Worm (Caenorhabditis elegans): ENCODE measurements around the gene fmo-1.
A peak's percentile ranks its signal among the peaks of the same experiment; 100 is the strongest.
"Not testable (repeated sequence)": the region's sequence is repeated elsewhere in the genome, so short reads cannot be mapped to it uniquely, and the experiment has no call there.

fmo-1 gene

DNA sequence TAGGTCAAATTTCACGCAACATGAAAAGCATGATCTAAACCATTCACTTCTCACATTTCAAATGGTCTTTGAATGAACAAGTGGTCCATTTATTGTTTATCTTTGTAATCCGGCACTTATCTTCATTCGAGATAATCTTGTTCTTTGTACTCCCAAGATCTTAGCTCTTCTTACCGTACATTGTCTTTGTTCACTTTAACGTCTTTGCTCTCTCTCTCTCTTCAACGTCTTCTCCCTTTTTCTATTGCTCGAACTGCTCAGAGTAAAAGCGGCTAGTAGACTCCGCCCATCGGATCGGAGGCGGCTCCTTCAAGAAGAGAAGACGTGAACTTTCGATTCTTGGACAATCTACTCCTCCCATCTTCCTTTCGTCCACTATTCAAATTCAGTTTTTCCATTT lies 25.0 kb upstream of the fmo-1 start, which contains the start of gene F56C4.1:
Gene F56C4.1 (plus strand): TSS at position 301 of the 400 bp plus-strand sequence.
- TF ChIP-seq ets-7 (tag; optimal IDR thresholded peaks at IDR 0.05), result no peak
- TF ChIP-seq ceh-36 (tag; optimal IDR thresholded peaks at IDR 0.05), result no peak
- TF ChIP-seq tbx-37 (GFP tag; conservative IDR thresholded peaks at IDR 0.05), result no peak
- TF ChIP-seq hnd-1 (tag; optimal IDR thresholded peaks at IDR 0.05), result no peak
- no peak for TF ChIP-seq hmg-4 (GFP tag; optimal IDR thresholded peaks at IDR 0.05)
- TF ChIP-seq hmbx-1 (tag; optimal IDR thresholded peaks at IDR 0.05), result no peak
- TF ChIP-seq aly-1 (tag; optimal IDR thresholded peaks at IDR 0.05), result no peak
- TF ChIP-seq tbx-11 (GFP tag; IDR thresholded peaks at IDR 0.05), result no peak
- no peak for TF ChIP-seq flt-1 (GFP tag; IDR thresholded peaks at IDR 0.05)
- no peak for TF ChIP-seq sea-1 (GFP tag; conservative IDR thresholded peaks at IDR 0.05)
- TF ChIP-seq tra-4 (tag; optimal IDR thresholded peaks at IDR 0.05), result no peak
- no peak for TF ChIP-seq F13C5.2 (tag; optimal IDR thresholded peaks at IDR 0.05)

DNA sequence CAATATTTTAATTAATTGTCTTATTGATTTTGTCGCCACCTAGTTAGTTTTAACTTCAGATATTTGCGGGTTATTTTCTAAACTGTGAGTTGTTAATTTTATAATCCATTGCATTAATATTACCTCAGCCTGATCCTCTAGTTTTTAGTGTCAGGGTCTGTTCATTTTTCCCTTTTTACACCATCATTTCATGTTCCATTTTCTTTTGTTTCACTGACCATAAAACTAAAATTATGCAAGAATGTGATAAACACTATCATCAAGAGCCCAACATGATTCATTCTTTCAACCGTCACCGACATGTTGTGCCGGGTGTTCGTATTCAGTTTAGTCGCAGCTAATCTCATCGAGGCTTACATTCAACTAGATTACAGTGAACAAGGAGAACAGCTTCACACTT lies 22.7 kb upstream of the fmo-1 start, which contains the start of gene F56C4.2:
Gene F56C4.2 (plus strand): TSS at position 301 of the 400 bp plus-strand sequence.
- TF ChIP-seq ama-1 (optimal IDR thresholded peaks at IDR 0.05), result no peak
- no peak for TF ChIP-seq tra-4 (tag; optimal IDR thresholded peaks at IDR 0.05)
- TF ChIP-seq flt-1 (GFP tag; IDR thresholded peaks at IDR 0.05), result no peak
- TF ChIP-seq hmbx-1 (tag; optimal IDR thresholded peaks at IDR 0.05), result no peak

DNA sequence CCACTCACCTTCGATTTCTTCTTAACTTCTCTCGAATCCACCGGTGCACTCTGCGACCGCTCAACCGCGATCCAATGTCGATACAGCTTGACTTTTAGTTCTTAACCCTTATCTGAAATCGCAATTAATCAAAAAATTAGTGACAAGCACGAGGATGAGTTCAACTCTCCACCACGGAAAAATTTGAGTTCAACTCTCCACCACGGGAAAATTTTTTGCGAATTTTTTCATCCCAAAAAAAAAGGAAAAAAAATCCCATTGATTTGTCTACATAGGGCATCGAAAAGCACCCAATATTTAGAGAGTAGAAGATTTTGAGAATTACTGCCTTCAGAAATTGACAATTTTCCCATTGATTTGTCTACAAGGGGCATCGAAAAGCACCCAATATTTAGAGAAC lies 7.6 kb upstream of the fmo-1 start, which contains the start of gene glb-19:
Gene glb-19 (minus strand): TSS at position 101 of the 400 bp plus-strand sequence.
- not testable (repeated sequence) for TF ChIP-seq hmg-4 (GFP tag; optimal IDR thresholded peaks at IDR 0.05); ets-7 (tag; optimal IDR thresholded peaks at IDR 0.05); tbx-37 (GFP tag; conservative IDR thresholded peaks at IDR 0.05)

DNA sequence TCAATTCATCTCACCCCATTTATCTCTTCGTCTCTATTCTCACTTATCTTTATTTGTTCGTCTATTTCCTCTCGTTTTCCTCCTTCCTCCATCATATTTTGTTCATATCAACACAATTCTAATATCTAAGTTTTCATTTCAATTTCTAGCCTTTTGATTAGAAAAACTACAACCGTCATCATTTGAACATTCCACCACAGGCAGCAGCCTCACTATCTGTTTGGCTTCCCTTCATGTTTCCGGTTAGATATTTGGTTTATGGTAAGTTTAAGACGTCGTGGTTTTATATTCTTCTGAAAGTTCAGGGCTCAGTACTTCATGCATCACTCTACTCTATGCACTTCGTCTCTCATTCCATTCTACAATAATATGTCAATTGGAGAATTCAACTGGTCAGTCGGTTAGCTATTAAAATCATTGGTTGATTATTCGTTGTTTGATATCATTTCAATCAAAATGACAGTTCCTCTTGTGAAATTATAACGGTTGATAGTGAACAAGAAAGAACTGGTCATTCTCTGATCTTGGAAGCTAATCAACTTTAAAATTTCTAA lies 4.8 kb upstream of the fmo-1 start, which contains the start of gene K08C7.1:
Gene K08C7.1 (plus strand): TSS at position 43 of the 554 bp plus-strand sequence.
- TF ChIP-seq tra-4 (tag; optimal IDR thresholded peaks at IDR 0.05) (no peak), pes-1 (GFP tag; IDR thresholded peaks at IDR 0.05) (no peak), ceh-13 (GFP tag; optimal IDR thresholded peaks at IDR 0.05) (no peak), ama-1 (optimal IDR thresholded peaks at IDR 0.05) (no peak)

DNA sequence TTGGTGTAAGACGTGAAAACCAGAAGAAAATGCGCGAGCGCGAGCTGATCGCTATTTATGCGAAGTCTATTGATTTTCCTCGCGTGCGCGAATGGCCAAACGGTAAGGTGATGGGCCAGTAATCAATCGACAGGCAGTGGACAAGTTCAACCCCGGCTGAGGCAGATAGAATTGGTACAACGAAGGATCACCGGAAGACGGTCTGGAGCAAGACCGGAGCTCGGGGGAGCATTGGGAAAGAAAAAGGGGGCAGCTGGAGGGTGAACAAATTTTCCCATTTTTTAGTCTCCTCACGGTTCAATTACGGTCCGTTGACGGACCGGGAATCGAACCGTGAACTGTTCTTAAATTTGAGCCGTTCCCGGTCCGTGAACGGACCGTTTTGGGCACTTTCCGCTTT lies 3.3 kb upstream of the fmo-1 start:
- peak; percentile 52; the same call in 1 of the 2 replicates for TF ChIP-seq scrt-1 (GFP tag; IDR thresholded peaks at IDR 0.05)

DNA sequence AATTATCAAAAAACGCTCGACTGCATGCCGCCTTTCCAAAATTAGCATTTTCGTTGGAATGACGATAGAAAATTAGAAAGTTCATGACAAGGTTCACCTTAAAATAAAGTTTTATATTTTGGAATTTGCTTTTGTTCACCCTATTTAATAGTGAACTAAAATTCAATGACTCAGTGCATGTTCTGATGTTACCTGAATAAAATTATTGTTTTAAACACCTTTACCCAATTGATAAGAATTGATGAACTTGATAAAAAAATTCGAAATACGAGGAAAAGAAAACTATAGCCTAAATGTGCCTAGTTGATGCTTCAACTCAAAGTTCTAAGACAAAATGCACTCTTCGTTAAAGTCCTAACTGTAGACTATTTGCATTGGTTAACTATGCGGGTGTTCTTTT lies 585 bp upstream of the fmo-1 start:
- TF ChIP-seq B0310.2 (tag; optimal IDR thresholded peaks at IDR 0.05) (no peak), pes-1 (GFP tag; IDR thresholded peaks at IDR 0.05) (no peak), tbx-37 (GFP tag; conservative IDR thresholded peaks at IDR 0.05) (no peak), hmg-4 (GFP tag; optimal IDR thresholded peaks at IDR 0.05) (no peak), hnd-1 (tag; optimal IDR thresholded peaks at IDR 0.05) (no peak), tbx-11 (GFP tag; IDR thresholded peaks at IDR 0.05) (no peak), ets-7 (tag; optimal IDR thresholded peaks at IDR 0.05) (no peak), sea-1 (GFP tag; conservative IDR thresholded peaks at IDR 0.05) (no peak), tra-4 (tag; optimal IDR thresholded peaks at IDR 0.05) (no peak), scrt-1 (GFP tag; IDR thresholded peaks at IDR 0.05) (no peak), flt-1 (GFP tag; IDR thresholded peaks at IDR 0.05) (no peak), ama-1 (optimal IDR thresholded peaks at IDR 0.05) (no peak), hmbx-1 (tag; optimal IDR thresholded peaks at IDR 0.05) (no peak), F13C5.2 (tag; optimal IDR thresholded peaks at IDR 0.05) (no peak), aly-1 (tag; optimal IDR thresholded peaks at IDR 0.05) (no peak), ceh-13 (GFP tag; optimal IDR thresholded peaks at IDR 0.05) (no peak), ceh-36 (tag; optimal IDR thresholded peaks at IDR 0.05) (no peak)

DNA sequence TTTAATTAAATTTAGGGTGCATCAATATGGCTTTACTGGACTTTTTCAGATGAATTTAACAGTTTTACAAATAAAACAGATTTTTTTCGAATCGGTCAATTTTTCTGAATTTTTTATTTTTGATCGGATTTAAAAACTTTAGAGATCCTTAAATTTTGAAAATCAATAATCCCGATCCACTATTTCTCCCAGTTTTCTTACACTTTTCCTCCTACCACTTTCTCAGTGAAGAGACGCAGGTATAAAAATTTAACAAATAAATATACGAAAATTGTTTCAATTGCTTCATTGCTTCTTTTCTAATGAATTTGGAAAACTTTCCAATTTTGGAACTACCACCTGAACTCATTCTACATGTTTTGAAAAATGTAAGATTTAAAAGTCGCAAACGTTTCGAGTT lies 2.5 kb downstream of the fmo-1 start, which contains the start of gene K08C7.7:
Gene K08C7.7 (plus strand): TSS at position 301 of the 400 bp plus-strand sequence.
- TF ChIP-seq scrt-1 (GFP tag; IDR thresholded peaks at IDR 0.05), result no peak
- no peak for TF ChIP-seq hnd-1 (tag; optimal IDR thresholded peaks at IDR 0.05)
- no peak for TF ChIP-seq tbx-11 (GFP tag; IDR thresholded peaks at IDR 0.05)
- TF ChIP-seq hmbx-1 (tag; optimal IDR thresholded peaks at IDR 0.05), result no peak
- no peak for TF ChIP-seq ceh-36 (tag; optimal IDR thresholded peaks at IDR 0.05)
- TF ChIP-seq ceh-13 (GFP tag; optimal IDR thresholded peaks at IDR 0.05), result no peak
- TF ChIP-seq B0310.2 (tag; optimal IDR thresholded peaks at IDR 0.05), result no peak
- TF ChIP-seq ets-7 (tag; optimal IDR thresholded peaks at IDR 0.05), result no peak
- TF ChIP-seq flt-1 (GFP tag; IDR thresholded peaks at IDR 0.05), result no peak
- TF ChIP-seq sea-1 (GFP tag; conservative IDR thresholded peaks at IDR 0.05), result no peak

DNA sequence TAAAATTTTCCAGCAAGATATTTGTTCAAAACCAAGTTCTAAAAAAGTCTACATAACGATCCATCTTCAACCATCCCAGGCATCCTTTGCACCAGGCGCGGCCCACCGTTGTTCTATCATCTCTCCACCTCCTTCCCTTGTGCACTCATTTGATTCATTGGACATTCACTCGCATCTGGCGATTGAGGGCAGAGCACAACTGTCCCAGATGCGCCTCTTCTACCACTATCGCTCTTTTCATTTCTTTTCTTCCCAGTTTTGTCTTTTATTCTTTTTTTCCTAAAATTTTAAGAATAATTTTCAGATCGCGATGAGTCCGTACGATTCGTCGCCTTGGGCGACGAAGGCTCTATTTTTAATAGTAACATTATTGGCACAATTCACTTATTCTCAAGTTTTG lies 4.9 kb downstream of the fmo-1 start, which contains the start of gene epi-1:
Gene epi-1 (plus strand): TSS at position 301 of the 400 bp plus-strand sequence.
- TF ChIP-seq scrt-1 (GFP tag; IDR thresholded peaks at IDR 0.05) (no peak), sea-1 (GFP tag; conservative IDR thresholded peaks at IDR 0.05) (no peak), tbx-11 (GFP tag; IDR thresholded peaks at IDR 0.05) (no peak), ama-1 (optimal IDR thresholded peaks at IDR 0.05) (no peak), ceh-36 (tag; optimal IDR thresholded peaks at IDR 0.05) (no peak), hmg-4 (GFP tag; optimal IDR thresholded peaks at IDR 0.05) (no peak), tra-4 (tag; optimal IDR thresholded peaks at IDR 0.05) (no peak), ceh-13 (GFP tag; optimal IDR thresholded peaks at IDR 0.05) (no peak), pes-1 (GFP tag; IDR thresholded peaks at IDR 0.05) (no peak), flt-1 (GFP tag; IDR thresholded peaks at IDR 0.05) (no peak), hnd-1 (tag; optimal IDR thresholded peaks at IDR 0.05) (no peak), B0310.2 (tag; optimal IDR thresholded peaks at IDR 0.05) (no peak), aly-1 (tag; optimal IDR thresholded peaks at IDR 0.05) (no peak), F13C5.2 (tag; optimal IDR thresholded peaks at IDR 0.05) (no peak), tbx-37 (GFP tag; conservative IDR thresholded peaks at IDR 0.05) (no peak), hmbx-1 (tag; optimal IDR thresholded peaks at IDR 0.05) (no peak), ets-7 (tag; optimal IDR thresholded peaks at IDR 0.05) (no peak)

Measured in whole organism, early embryonic.